Fruit fly (Drosophila melanogaster): ENCODE results near the gene CG5676.

The CG5676 gene

DNA sequence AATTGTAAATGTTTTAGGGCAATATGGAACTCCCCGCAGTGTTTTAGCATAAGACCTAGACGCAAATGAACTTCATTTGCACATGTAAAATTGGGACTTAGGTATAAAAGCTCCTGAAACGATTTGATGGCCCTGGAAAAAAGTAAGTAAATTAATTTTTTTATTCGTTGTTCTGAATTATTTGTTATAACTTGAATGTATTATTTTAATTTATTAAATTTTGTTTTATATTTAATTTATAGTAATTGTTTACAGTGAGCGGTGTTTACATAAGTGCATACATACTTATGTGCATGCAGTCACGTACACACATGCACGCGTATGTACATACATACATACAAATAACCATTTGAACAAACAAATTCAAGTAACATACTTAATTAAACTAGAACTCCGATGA is 20.7 kb upstream of the CG5676 start (continued):
- TF ChIP-seq Trl (optimal IDR thresholded peaks at IDR 0.05) (no peak), Trl (GFP tag; optimal IDR thresholded peaks at IDR 0.05) (no peak), CG6689 (GFP tag; IDR thresholded peaks at IDR 0.05) (peak; percentile 23), ab (GFP tag; optimal IDR thresholded peaks at IDR 0.05) (no peak), CG18262 (tag; optimal IDR thresholded peaks at IDR 0.05) (peak; percentile 82), insv (GFP tag; optimal IDR thresholded peaks at IDR 0.05) (no peak), Rfx (GFP tag; IDR thresholded peaks at IDR 0.05) (no peak), unc-4 (GFP tag; IDR thresholded peaks at IDR 0.05; ENCODE audit: partially characterized antibody) (no peak), lola (GFP tag; optimal IDR thresholded peaks at IDR 0.05) (peak in 1 of 3 experiments; percentile 45), CG8089 (GFP tag; optimal IDR thresholded peaks at IDR 0.05) (no peak), br (optimal IDR thresholded peaks at IDR 0.05) (no peak), CG13296 (GFP tag; optimal IDR thresholded peaks at IDR 0.05) (no peak), Sry-δ (GFP tag; optimal IDR thresholded peaks at IDR 0.05) (no peak), ssp (GFP tag; IDR thresholded peaks at IDR 0.05) (no peak), CG11696 (GFP tag; IDR thresholded peaks at IDR 0.05) (no peak), Adf1 (GFP tag; IDR thresholded peaks at IDR 0.05) (no peak), Dp (GFP tag; optimal IDR thresholded peaks at IDR 0.05) (no peak), YL-1 (GFP tag; optimal IDR thresholded peaks at IDR 0.05) (peak; percentile 4), CG12299 (tag; optimal IDR thresholded peaks at IDR 0.05) (no peak), CG14667 (GFP tag; IDR thresholded peaks at IDR 0.05) (no peak), CG11504 (tag; optimal IDR thresholded peaks at IDR 0.05) (no peak), CG9437 (GFP tag; optimal IDR thresholded peaks at IDR 0.05) (peak; percentile 6), chinmo (GFP tag; IDR thresholded peaks at IDR 0.05; ENCODE audit: partially characterized antibody) (no peak), sens (GFP tag) (no peak), Atf6 (GFP tag; IDR thresholded peaks at IDR 0.05) (no peak), Oli (tag; optimal IDR thresholded peaks at IDR 0.05) (no peak), CG18619 (GFP tag; optimal IDR thresholded peaks at IDR 0.05) (no peak), lbe (GFP tag; optimal IDR thresholded peaks at IDR 0.05) (no peak), CG4820 (GFP tag; optimal IDR thresholded peaks at IDR 0.05) (peak; percentile 41), CG14860 (GFP tag; IDR thresholded peaks at IDR 0.05; ENCODE audit: partially characterized antibody) (no peak), CG18476 (GFP tag; optimal IDR thresholded peaks at IDR 0.05) (no peak), Fer2 (tag; optimal IDR thresholded peaks at IDR 0.05) (no peak), tap (tag; optimal IDR thresholded peaks at IDR 0.05) (no peak), BEAF-32 (GFP tag; optimal IDR thresholded peaks at IDR 0.05) (no peak), sima (GFP tag; optimal IDR thresholded peaks at IDR 0.05) (no peak), vfl (GFP tag; optimal IDR thresholded peaks at IDR 0.05) (no peak), Asciz (GFP tag; optimal IDR thresholded peaks at IDR 0.05) (peak; percentile 75), so (GFP tag; IDR thresholded peaks at IDR 0.05) (no peak), CG10959 (GFP tag; IDR thresholded peaks at IDR 0.05) (no peak), sug (tag; optimal IDR thresholded peaks at IDR 0.05) (no peak), CG13287 (GFP tag; IDR thresholded peaks at IDR 0.05; ENCODE audit: partially characterized antibody) (no peak), Xrp1 (GFP tag; IDR thresholded peaks at IDR 0.05) (peak; percentile 72), abd-A (tag; optimal IDR thresholded peaks at IDR 0.05) (no peak), CG8944 (GFP tag; optimal IDR thresholded peaks at IDR 0.05) (no peak), az2 (GFP tag; optimal IDR thresholded peaks at IDR 0.05) (peak; percentile 23), CoRest (tag; optimal IDR thresholded peaks at IDR 0.05) (no peak), otp (GFP tag; IDR thresholded peaks at IDR 0.05) (no peak; the same call in 2 of the 3 replicates), slou (GFP tag; optimal IDR thresholded peaks at IDR 0.05) (no peak), CG6791 (GFP tag; IDR thresholded peaks at IDR 0.05; ENCODE audit: partially characterized antibody) (no peak), CG12104 (GFP tag; optimal IDR thresholded peaks at IDR 0.05) (peak; percentile 19), CG17186 (GFP tag; optimal IDR thresholded peaks at IDR 0.05) (peak; percentile 17), fu2 (GFP tag; optimal IDR thresholded peaks at IDR 0.05) (no peak)

Data from whole organism, embryonic.